Worm (Caenorhabditis elegans) whole organism, L4/young adult: ENCODE results near the gene erl-1.
A peak's percentile ranks its signal among the peaks of the same experiment; 100 is the strongest.
"Not testable (repeated sequence)": the region's sequence is repeated elsewhere in the genome, so short reads cannot be mapped to it uniquely, and the experiment has no call there.

Source experiments
- W03F9.2 ChIP-seq: fragments of 150-350 bp; optimal IDR thresholded peaks from 2 replicates; lab custom pipeline; 2014; ENCODE audit warnings: missing biosample characterization, missing genetic modification characterization
- dao-5 ChIP-seq: sonication (generic microtip); optimal IDR thresholded peaks from 2 replicates; lab custom pipeline; 2016; ENCODE audit warnings: missing genotype, missing genetic modification characterization, moderate library complexity, missing compliant biosample characterization
- him-1 ChIP-seq: sonication (generic microtip); optimal IDR thresholded peaks from 2 replicates; lab custom pipeline; 2016; ENCODE audit warnings: missing genotype, missing genetic modification reagents, missing genetic modification characterization, missing compliant biosample characterization

The erl-1 gene

DNA sequence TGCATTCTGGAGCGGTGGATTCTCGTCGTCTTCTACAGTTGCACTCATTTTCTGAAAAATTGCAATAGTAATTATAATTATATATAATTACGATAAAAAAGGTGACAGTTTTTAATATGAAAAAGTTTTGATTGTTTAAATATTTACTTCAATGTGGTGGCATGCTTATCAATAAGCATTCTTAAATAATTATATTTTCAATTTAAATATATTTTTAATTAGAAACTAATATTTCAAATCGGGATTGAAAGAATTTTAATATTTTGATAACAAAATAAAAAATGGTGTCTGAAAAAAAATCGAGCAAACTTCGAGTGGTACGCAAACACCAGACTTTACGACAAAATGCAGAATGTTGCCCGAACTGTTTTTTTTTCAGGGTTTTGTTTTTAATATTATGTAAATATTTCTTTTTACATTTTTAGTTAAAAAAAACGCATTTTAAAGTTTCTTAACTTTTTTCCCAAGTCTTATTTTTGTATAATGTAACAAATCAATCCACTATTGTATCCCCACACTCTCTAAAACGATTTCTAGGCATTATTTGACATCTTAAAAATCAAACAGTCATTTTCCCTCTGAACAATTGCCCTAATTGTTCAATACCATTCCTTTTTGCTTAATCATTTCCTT lies 5.5 kb upstream of the erl-1 start, which contains the start of the genes C42C1.12 and C42C1.19:
C42C1.12 (minus strand) TSS at position 51 of the 633 bp plus-strand sequence.
C42C1.19 (plus strand) TSS at position 583 of the 633 bp plus-strand sequence.
- TF ChIP-seq him-1 (no peak), W03F9.2 (peak; percentile 13), dao-5 (no peak)

DNA sequence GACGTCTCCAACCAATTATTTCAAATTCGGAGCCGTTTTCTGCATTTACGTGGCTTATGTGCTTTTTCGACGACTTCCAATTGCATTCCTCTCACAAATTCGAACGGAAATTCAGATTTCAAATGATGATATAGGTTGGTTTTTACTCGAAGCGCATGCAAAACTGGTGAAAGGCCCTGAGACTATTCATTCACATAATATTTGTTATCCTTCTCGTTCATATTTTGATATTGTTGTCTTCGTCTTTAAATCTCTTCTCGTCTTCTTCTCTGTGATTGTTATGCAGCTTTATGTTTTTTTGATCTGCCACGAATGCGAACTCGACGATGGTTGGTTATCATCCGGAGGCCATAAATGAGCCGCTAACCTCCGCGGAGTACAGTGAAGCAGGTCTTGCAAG lies 4.9 kb upstream of the erl-1 start, which contains the start of gene hpo-12:
hpo-12 (plus strand) TSS at position 301 of the 400 bp plus-strand sequence.
- no peak for TF ChIP-seq W03F9.2
- no peak for TF ChIP-seq him-1
- no peak for TF ChIP-seq dao-5

DNA sequence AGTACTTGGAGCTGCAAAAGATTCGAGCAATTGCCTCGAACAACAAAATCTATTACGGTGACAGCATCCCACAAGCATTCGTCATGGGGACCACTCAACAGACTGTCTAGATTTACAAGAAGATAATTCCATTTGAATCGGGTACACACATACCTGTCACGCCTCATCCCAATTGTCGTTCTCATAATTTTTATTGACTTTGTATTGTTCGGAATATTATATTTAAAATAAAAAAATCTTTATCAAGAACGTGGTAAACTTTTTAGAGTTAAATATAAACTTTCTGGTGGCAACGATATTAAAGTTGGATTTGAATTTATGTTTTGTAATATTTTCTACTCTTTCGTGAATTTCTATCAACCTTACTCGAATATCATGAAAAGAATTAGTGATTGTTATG lies 1.4 kb downstream of the erl-1 start, which contains the start of gene C42C1.9:
C42C1.9 (plus strand) TSS at position 301 of the 400 bp plus-strand sequence.
- no peak for TF ChIP-seq him-1
- no peak for TF ChIP-seq W03F9.2
- no peak for TF ChIP-seq dao-5

ce11 chrIV:12290744-12291143 lies 3.0 kb downstream of the erl-1 start, which contains the start of gene C42C1.8:
C42C1.8 (plus strand) TSS chrIV:12291044.
- TF ChIP-seq W03F9.2 (no peak), dao-5 (no peak), him-1 (no peak)

DNA sequence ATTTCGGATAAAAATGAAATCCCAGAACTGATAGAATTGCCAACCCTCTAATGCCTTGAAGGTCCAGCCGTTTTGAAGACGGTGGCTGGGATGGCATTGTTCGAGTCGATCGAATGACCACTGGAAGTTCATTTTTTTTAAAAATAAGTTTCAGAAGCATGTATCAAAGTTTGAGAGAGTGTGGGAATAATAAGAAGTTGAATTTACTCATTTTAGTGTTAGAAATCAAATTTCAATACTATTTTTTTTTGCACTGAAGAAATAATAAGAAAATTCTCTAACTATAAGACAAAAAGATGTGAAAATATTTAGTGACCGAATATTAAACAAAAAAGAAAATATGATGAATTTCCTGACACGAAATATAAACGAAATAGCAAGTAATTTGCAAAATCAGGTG lies 13.4 kb downstream of the erl-1 start, which contains the start of gene oac-59:
oac-59 (minus strand) TSS at position 101 of the 400 bp plus-strand sequence.
- no peak for TF ChIP-seq dao-5
- no peak for TF ChIP-seq W03F9.2

DNA sequence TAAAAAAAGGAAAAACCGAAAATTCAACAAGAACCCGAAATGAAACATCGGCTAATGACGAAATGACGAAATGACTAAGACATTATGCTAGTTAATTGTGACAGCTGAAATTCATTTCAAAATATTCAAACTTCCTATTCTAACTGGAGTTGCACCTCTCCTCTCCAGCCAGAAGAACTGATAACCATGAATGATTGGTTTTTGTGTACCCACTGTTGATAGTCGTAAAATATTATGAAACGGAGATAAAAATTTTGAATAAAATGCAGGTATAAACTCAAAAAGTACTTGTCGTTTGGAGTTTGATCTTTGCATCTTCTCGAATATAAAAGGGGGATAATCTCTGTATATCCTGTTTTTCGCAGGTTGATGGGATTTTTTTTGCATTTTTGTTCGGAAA lies 15.2 kb downstream of the erl-1 start:
- TF ChIP-seq dao-5 (no peak), W03F9.2 (no peak), him-1 (no peak)

- TF ChIP-seq him-1 (no peak), dao-5 (no peak), W03F9.2 (no peak)
Measured at ce11 chrIV:12304750-12305149, 17.0 kb downstream of the erl-1 start.

DNA sequence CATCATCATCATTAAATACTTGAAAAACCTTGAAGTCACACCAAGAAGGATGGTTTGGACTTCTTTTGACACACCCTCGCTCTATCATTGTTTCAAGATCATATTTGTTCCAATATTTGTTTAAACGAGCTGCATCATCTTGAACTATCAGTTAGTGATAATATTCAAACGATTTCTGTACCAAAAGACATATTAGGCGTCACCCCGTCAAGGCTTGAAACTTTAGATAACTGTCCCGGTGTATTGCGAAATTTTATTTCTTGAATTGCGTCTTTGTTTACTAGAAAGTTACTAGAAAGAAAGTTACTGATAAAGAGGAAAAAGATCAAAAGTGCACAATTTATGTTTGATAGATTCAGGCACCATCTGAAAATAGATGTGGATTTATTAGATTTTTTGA lies 18.2 kb downstream of the erl-1 start:
- no peak for TF ChIP-seq W03F9.2
- TF ChIP-seq dao-5 = no peak
- no peak for TF ChIP-seq him-1

- TF ChIP-seq dao-5 (no peak), W03F9.2 (no peak), him-1 (no peak)
Measured at ce11 chrIV:12307720-12308119, 20.0 kb downstream of the erl-1 start, which contains the start of gene oac-57. oac-57 (minus strand) TSS chrIV:12307820.

DNA sequence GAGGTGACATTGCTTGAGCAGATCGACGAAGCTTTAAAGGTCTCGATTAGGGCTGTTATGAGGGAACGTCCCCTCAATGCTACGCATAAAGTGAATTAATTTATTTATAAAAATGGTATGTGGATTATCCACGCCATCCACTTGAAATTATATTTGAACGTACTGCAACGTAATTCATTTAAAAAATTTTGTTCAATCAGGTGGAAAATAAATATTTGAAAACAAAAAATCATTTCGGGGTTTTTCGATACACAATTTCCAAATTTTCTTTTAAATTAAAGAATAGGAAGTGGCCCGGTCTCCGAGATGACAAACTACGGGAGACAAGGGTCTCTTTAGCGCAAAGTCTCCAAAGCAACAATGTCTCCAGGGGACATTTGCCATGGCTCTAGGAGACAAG lies 23.9 kb downstream of the erl-1 start, which contains the start of gene oac-58:
oac-58 (minus strand) TSS at position 101 of the 400 bp plus-strand sequence.
- TF ChIP-seq W03F9.2 = no peak

DNA sequence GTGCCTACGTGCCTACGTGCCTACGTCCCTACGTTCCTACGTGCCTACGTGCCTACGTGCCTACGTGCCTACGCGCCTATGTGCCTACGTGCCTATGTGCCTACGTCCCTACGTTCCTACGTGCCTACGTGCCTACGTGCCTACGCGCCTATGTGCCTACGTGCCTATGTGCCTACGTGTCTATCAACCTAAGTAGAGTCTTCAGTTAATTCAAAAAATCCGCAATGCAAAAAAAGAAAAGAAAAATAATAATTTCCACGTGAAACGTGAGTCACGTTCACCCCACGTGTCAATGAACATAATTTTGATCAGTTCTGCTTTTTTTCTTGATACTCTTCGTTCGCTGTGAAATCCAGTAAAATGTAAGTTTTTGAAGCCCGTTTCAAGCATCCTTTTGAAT lies 39.2 kb downstream of the erl-1 start, which contains the start of gene F19B6.3:
F19B6.3 (plus strand) TSS at position 301 of the 400 bp plus-strand sequence.
- TF ChIP-seq dao-5, W03F9.2, him-1: not testable (repeated sequence)

- TF ChIP-seq W03F9.2 = no peak
- no peak for TF ChIP-seq dao-5
- no peak for TF ChIP-seq him-1
Measured at ce11 chrIV:12330840-12331359, 43.2 kb downstream of the erl-1 start, which contains the start of gene ufd-1. ufd-1 (minus strand) TSS chrIV:12330890.

DNA sequence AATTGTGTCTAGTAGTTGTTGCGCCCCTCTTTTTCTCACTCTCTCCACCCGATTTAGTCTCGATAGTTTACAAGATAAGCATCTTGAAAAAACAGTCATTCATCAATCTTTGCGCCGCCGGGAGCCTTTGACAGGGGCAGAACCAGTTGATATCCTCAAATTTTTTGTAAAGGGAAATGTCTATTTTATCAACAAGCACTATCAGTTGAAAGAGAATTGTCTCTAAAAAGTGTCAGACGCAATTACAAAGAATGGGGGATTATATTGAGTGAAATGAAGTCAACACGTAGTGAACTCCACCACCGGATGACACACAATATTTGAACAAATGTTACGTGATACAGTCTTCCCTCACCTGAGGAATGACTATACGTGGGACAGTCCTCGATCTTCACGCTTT lies 46.4 kb downstream of the erl-1 start:
- TF ChIP-seq him-1 = no peak
- no peak for TF ChIP-seq W03F9.2
- TF ChIP-seq dao-5 = no peak

ce11 chrIV:12334708-12335107 lies 47.0 kb downstream of the erl-1 start:
- TF ChIP-seq him-1 = no peak

- TF ChIP-seq him-1 (no peak), W03F9.2 (no peak), dao-5 (no peak)
Measured at ce11 chrIV:12335248-12335647, 47.5 kb downstream of the erl-1 start.

ce11 chrIV:12335798-12336197 lies 48.1 kb downstream of the erl-1 start, which contains the start of gene F19B6.1:
F19B6.1 (minus strand) TSS chrIV:12336075.
- TF ChIP-seq him-1 (no peak), dao-5 (no peak), W03F9.2 (no peak)
